Worm (Caenorhabditis elegans): ENCODE results near the gene C25H3.17.

C25H3.17 gene

DNA sequence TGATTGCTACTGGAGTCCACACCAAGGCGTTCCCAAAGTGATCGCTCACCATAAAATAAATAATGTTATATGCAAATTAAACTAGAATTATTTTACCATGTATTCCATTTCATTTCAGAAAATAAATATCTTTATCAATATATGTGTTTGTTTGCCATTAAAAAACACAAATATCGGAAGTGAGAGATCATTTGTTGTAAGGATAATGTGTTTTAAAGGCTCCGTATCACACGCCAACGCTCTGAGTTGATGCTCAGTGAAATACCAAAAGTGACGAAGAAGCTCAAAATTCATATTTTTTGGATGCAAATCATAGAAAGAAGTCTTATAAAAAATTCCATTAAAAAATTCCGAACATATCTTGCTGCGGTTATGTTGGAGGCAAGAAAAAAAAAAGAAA, 26.7 kb upstream of the C25H3.17 start:
- TF ChIP-seq jun-1 (tag; optimal IDR thresholded peaks at IDR 0.05) (no peak), unc-62 (GFP tag; optimal IDR thresholded peaks at IDR 0.05 in 1 of 2) (peak in 1 of 2 experiments; percentile 91), unc-62 (tag; optimal IDR thresholded peaks at IDR 0.05) (no peak)

- TF ChIP-seq D1046.2 (GFP tag; IDR thresholded peaks at IDR 0.05) (no peak), fkh-10 (GFP tag; optimal IDR thresholded peaks at IDR 0.05) (no peak)
These were observed 25.3 kb upstream of the C25H3.17 start, which contains the start of gene C25H3.14 for ce11 chrII:5694798-5695197. Gene C25H3.14 (plus strand): TSS chrII:5695098.

DNA sequence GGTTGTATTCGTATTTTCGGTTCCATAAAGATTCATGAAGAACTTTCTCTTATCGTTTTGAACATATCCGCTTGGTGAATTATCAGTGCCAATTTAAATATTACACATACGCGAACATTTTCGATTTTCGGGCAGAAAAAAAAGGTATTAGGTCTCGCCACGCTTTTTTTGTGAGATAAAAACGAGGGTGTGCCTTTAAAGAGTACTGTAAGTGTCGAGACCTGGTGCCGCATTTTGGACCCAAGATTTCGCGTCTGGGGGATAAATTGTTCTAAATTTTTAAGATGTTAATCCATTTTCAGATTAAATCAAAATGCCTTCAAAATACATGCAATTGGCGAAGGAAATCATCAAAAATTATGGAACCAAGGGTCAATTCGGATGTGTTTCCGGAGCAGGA, 24.4 kb upstream of the C25H3.17 start, which contains the start of gene C25H3.3:
Gene C25H3.3, plus strand, starts transcription at position 301 of the 400 bp plus-strand sequence.
- TF ChIP-seq ceh-32 (tag; optimal IDR thresholded peaks at IDR 0.05; ENCODE audit: poor library complexity) (no peak), aha-1 (tag) (peak; percentile 77)

DNA sequence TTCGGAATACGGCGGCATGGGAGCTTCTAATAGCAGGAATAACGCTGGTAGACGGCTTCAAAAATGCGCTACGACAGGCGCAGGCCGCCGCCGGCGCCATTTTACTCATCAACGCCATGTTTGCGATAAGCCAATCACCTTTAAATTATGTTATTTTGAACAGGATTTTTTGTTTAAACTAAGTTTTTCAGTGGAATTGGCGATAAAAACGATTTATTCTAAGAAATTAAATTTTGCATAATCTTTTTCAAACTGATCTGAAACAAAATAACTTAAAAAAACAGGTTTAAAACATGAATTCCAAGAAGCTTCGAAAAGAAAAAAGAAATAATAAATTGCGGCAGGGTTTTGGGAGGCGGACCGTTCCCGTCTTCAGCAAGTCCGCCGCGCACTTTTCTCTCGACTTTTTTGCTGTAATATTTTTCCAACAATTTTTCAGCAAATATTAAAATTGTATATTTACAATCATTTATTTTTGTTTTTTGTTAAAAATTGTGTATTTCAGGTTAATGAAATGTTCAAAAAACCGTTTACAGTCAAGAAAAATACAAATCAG, 21.8 kb upstream of the C25H3.17 start, which contains the start of the genes ndub-5 and eif-2D:
Gene ndub-5, minus strand, starts transcription at position 138 of the 556 bp plus-strand sequence.
Gene eif-2D, plus strand, starts transcription at position 506 of the 556 bp plus-strand sequence.
- no peak for TF ChIP-seq set-16 (GFP tag; IDR thresholded peaks at IDR 0.05)
- no peak for TF ChIP-seq mdl-1 (tag; optimal IDR thresholded peaks at IDR 0.05)
- no peak for TF ChIP-seq nhr-41 (GFP tag; IDR thresholded peaks at IDR 0.05)
- TF ChIP-seq ceh-28 (tag; optimal IDR thresholded peaks at IDR 0.05), result no peak
- TF ChIP-seq ceh-62 (tag; optimal IDR thresholded peaks at IDR 0.05), result no peak
- no peak for TF ChIP-seq Y5F2A.4 (GFP tag; optimal IDR thresholded peaks at IDR 0.05)
- no peak for TF ChIP-seq dpl-1 (GFP tag; optimal IDR thresholded peaks at IDR 0.05)
- no peak for TF ChIP-seq ama-1 (optimal IDR thresholded peaks at IDR 0.05)
- peak; percentile 5 for TF ChIP-seq mep-1 (tag; optimal IDR thresholded peaks at IDR 0.05)
- no peak for TF ChIP-seq F37D6.2 (tag; optimal IDR thresholded peaks at IDR 0.05)
- no peak for TF ChIP-seq daf-19 (GFP tag; conservative IDR thresholded peaks at IDR 0.05)
- TF ChIP-seq dmd-6 (GFP tag; IDR thresholded peaks at IDR 0.05), result no peak
- peak in 1 of 2 experiments; percentile 37 for TF ChIP-seq lsy-2 (tag; optimal IDR thresholded peaks at IDR 0.05)
- no peak for TF ChIP-seq lin-29 (GFP tag; IDR thresholded peaks at IDR 0.05)
- no peak for TF ChIP-seq zag-1 (tag; optimal IDR thresholded peaks at IDR 0.05)
- no peak for TF ChIP-seq vab-7 (GFP tag; IDR thresholded peaks at IDR 0.05)
- peak; percentile 50 for TF ChIP-seq mes-2 (tag; optimal IDR thresholded peaks at IDR 0.05; ENCODE audit: poor library complexity, severe bottlenecking)
- TF ChIP-seq madf-9 (GFP tag; conservative IDR thresholded peaks at IDR 0.05), result no peak
- TF ChIP-seq dve-1 (tag; optimal IDR thresholded peaks at IDR 0.05; ENCODE audit: insufficient read depth), result no peak
- no peak for TF ChIP-seq sdz-12 (GFP tag; optimal IDR thresholded peaks at IDR 0.05)
- TF ChIP-seq aha-1 (tag), result peak; percentile 75
- peak in 1 of 2 experiments; percentile 15 for TF ChIP-seq unc-62 (GFP tag; optimal IDR thresholded peaks at IDR 0.05 in 1 of 2)
- no peak for TF ChIP-seq unc-62 (tag; optimal IDR thresholded peaks at IDR 0.05)
- TF ChIP-seq jun-1 (tag; optimal IDR thresholded peaks at IDR 0.05), result no peak
- no peak for TF ChIP-seq T26A8.4 (GFP tag; IDR thresholded peaks at IDR 0.05)
- TF ChIP-seq lin-39 (tag; optimal IDR thresholded peaks at IDR 0.05), result no peak
- no peak for TF ChIP-seq mxl-2 (GFP tag; conservative IDR thresholded peaks at IDR 0.05)
- no peak for TF ChIP-seq T20F7.1 (GFP tag; optimal IDR thresholded peaks at IDR 0.05)
- no peak for TF ChIP-seq daf-16 (GFP tag; optimal IDR thresholded peaks at IDR 0.05)
- TF ChIP-seq daf-16 (tag; optimal IDR thresholded peaks at IDR 0.05), result no peak
- no peak for TF ChIP-seq ces-1 (GFP tag; optimal IDR thresholded peaks at IDR 0.05)
- no peak for TF ChIP-seq F44E2.7 (GFP tag; IDR thresholded peaks at IDR 0.05)
- no peak for TF ChIP-seq egl-27 (tag; optimal IDR thresholded peaks at IDR 0.05)
- no peak for TF ChIP-seq skn-1 (tag; optimal IDR thresholded peaks at IDR 0.05)
- no peak for TF ChIP-seq dmd-8 (GFP tag; IDR thresholded peaks at IDR 0.05)
- no peak for TF ChIP-seq Y75B8A.6 (GFP tag; IDR thresholded peaks at IDR 0.05)
- TF ChIP-seq hmg-1.1 (GFP tag; IDR thresholded peaks at IDR 0.05), result no peak
- TF ChIP-seq ZK546.5 (tag; optimal IDR thresholded peaks at IDR 0.05), result no peak

Data from whole organism, L4 larva.